Worm (Caenorhabditis elegans) whole organism, mixed stage, embryonic: Measurements from ENCODE around the gene gmap-3.
A peak's percentile ranks its signal among the peaks of the same experiment; 100 is the strongest.

ENCODE experiments used
- M03D4.4 ChIP-seq: sonication (generic microtip); optimal IDR thresholded peaks from 2 replicates; lab custom pipeline; 2017; ENCODE audit warnings: mild to moderate bottlenecking, missing genetic modification characterization, missing compliant biosample characterization
- bed-3 ChIP-seq: fragments of 200-800 bp; sonication (Bioruptor generic); optimal IDR thresholded peaks from 3 replicates; lab custom pipeline; 2018; ENCODE audit warnings: mild to moderate bottlenecking, missing genetic modification characterization, moderate library complexity, missing compliant biosample characterization
- blmp-1 ChIP-seq: fragments of 150-350 bp; optimal IDR thresholded peaks from 2 replicates; lab custom pipeline; 2014; ENCODE audit warnings: missing biosample characterization, missing genetic modification characterization
- ceh-39 ChIP-seq: fragments of 150-350 bp; optimal IDR thresholded peaks from 2 replicates; lab custom pipeline; 2014; ENCODE audit warnings: missing biosample characterization, missing genetic modification characterization
- ceh-43 ChIP-seq: fragments of 200-800 bp; sonication (Bioruptor generic); optimal IDR thresholded peaks from 2 replicates; lab custom pipeline; 2018; ENCODE audit warnings: mild to moderate bottlenecking, missing genetic modification characterization, moderate library complexity, missing compliant biosample characterization
- ces-1 ChIP-seq: fragments of 150-350 bp; optimal IDR thresholded peaks from 2 replicates; lab custom pipeline; 2014; ENCODE audit warnings: missing biosample characterization, missing genetic modification reagents, missing genetic modification characterization
- cnd-1 ChIP-seq: fragments of 200-800 bp; sonication (Bioruptor generic); optimal IDR thresholded peaks from 2 replicates; lab custom pipeline; 2018; ENCODE audit warnings: mild to moderate bottlenecking, missing genetic modification characterization, missing compliant biosample characterization
- drap-1 ChIP-seq: fragments of 200-800 bp; sonication (Bioruptor generic); optimal IDR thresholded peaks from 3 replicates; lab custom pipeline; 2018; ENCODE audit warnings: mild to moderate bottlenecking, missing genetic modification characterization, missing compliant biosample characterization
- elt-1 ChIP-seq: sonication (generic microtip); optimal IDR thresholded peaks from 2 replicates; lab custom pipeline; 2017; ENCODE audit warnings: missing genetic modification characterization, mild to moderate bottlenecking, missing compliant biosample characterization, antibody characterized with exemption, moderate library complexity, borderline replicate concordance; ENCODE audit not compliant: insufficient read depth
- elt-3 ChIP-seq: fragments of 150-350 bp; optimal IDR thresholded peaks from 2 replicates; lab custom pipeline; 2014; ENCODE audit warnings: missing biosample characterization, missing genetic modification characterization
- flh-1 ChIP-seq: fragments of 200-800 bp; sonication (Bioruptor generic); optimal IDR thresholded peaks from 2 replicates; lab custom pipeline; 2018; ENCODE audit warnings: mild to moderate bottlenecking, missing genetic modification characterization, moderate library complexity, missing compliant biosample characterization
- ham-2 ChIP-seq: fragments of 200-800 bp; sonication (Bioruptor generic); optimal IDR thresholded peaks from 2 replicates; lab custom pipeline; 2018; ENCODE audit warnings: mild to moderate bottlenecking, missing genetic modification characterization, missing compliant biosample characterization
- hlh-1 ChIP-seq: fragments of 150-350 bp; optimal IDR thresholded peaks from 2 replicates; lab custom pipeline; 2014; ENCODE audit warnings: missing biosample characterization, missing genetic modification reagents, missing genetic modification characterization
- lin-13 ChIP-seq: fragments of 150-350 bp; optimal IDR thresholded peaks from 2 replicates; lab custom pipeline; 2014; ENCODE audit warnings: missing biosample characterization, missing genetic modification characterization
- lin-32 ChIP-seq: fragments of 200-800 bp; sonication (Bioruptor generic); optimal IDR thresholded peaks from 2 replicates; lab custom pipeline; 2018; ENCODE audit warnings: mild to moderate bottlenecking, missing genetic modification characterization, missing compliant biosample characterization
- lsy-2 ChIP-seq: fragments of 150-350 bp; optimal IDR thresholded peaks from 2 replicates; lab custom pipeline; 2014; ENCODE audit warnings: missing biosample characterization, missing genetic modification characterization
- mab-5 ChIP-seq: fragments of 150-350 bp; optimal IDR thresholded peaks from 2 replicates; lab custom pipeline; 2014; ENCODE audit warnings: missing biosample characterization, missing genetic modification characterization
- mep-1 ChIP-seq: fragments of 150-350 bp; optimal IDR thresholded peaks from 2 replicates; lab custom pipeline; 2017; ENCODE audit warnings: missing biosample characterization, missing genetic modification reagents, missing genetic modification characterization, inconsistent platforms
- mls-2 ChIP-seq: sonication (generic microtip); optimal IDR thresholded peaks from 2 replicates; lab custom pipeline; 2016; ENCODE audit warnings: mild to moderate bottlenecking, missing genetic modification characterization, moderate library complexity, missing compliant biosample characterization
- nhr-12 ChIP-seq: fragments of 150-350 bp; optimal IDR thresholded peaks from 2 replicates; lab custom pipeline; 2014; ENCODE audit warnings: missing biosample characterization, missing genetic modification characterization
- nhr-2 ChIP-seq: fragments of 150-350 bp; optimal IDR thresholded peaks from 2 replicates; lab custom pipeline; 2014; ENCODE audit warnings: missing biosample characterization, missing genetic modification characterization
- nhr-28 ChIP-seq: fragments of 150-350 bp; optimal IDR thresholded peaks from 2 replicates; lab custom pipeline; 2014; ENCODE audit warnings: missing biosample characterization, missing genetic modification characterization
- nhr-76 ChIP-seq: sonication (generic microtip); optimal IDR thresholded peaks from 2 replicates; lab custom pipeline; 2017; ENCODE audit warnings: missing biosample characterization, missing genetic modification characterization
- pha-4 ChIP-seq: fragments of 150-350 bp; optimal IDR thresholded peaks from 2 replicates; lab custom pipeline; 2018; ENCODE audit warnings: missing biosample characterization, missing genetic modification reagents, missing genetic modification characterization
- sem-2 ChIP-seq: fragments of 200-800 bp; sonication (Bioruptor generic); optimal IDR thresholded peaks from 2 replicates; lab custom pipeline; 2018; ENCODE audit warnings: mild to moderate bottlenecking, missing genetic modification characterization, missing compliant biosample characterization
- snpc-4 ChIP-seq: fragments of 150-350 bp; optimal IDR thresholded peaks from 2 replicates; lab custom pipeline; 2014; ENCODE audit warnings: missing biosample characterization, missing genetic modification characterization
- tbx-8 ChIP-seq: fragments of 200-800 bp; sonication (Bioruptor generic); optimal IDR thresholded peaks from 2 replicates; lab custom pipeline; 2018; ENCODE audit warnings: mild to moderate bottlenecking, missing genetic modification characterization, moderate library complexity, missing compliant biosample characterization
- unc-62 ChIP-seq: fragments of 150-350 bp; optimal IDR thresholded peaks from 2 replicates; lab custom pipeline; 2014; ENCODE audit warnings: missing biosample characterization, missing genetic modification reagents, missing genetic modification characterization
- zip-8 ChIP-seq: fragments of 150-350 bp; optimal IDR thresholded peaks from 2 replicates; lab custom pipeline; 2014; ENCODE audit warnings: missing biosample characterization, missing genetic modification characterization
- ztf-11 ChIP-seq: fragments of 150-350 bp; optimal IDR thresholded peaks from 2 replicates; lab custom pipeline; 2014; ENCODE audit warnings: missing biosample characterization, missing genetic modification characterization

Gene gmap-3

ce11 chrX:12935694-12936093, 5.1 kb downstream of the gmap-3 start:
- no peak for TF ChIP-seq cnd-1
- peak; percentile 89 for TF ChIP-seq unc-62 (GFP tag; lab: Kevin White, UChicago)
- TF ChIP-seq elt-1 (tag; lab: Kevin White, UChicago) = peak; percentile 96

DNA sequence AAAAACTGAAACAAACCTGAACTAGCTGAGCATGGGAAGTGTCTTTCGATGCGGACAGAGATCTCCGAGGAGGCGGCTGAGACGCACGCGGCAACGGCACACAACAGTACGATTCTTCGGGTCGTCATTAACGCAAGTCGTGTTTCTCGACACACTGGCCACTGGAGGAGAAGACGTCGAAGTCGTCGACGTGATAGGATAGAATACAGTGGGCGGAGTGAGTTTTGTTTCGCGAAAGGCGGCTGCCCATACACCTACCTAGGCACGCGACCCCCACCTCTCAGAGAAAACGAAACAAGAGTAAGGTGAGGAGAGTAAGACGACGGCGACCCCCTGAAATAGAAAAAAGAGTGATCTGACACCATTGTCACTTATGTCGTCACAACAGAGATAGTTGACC, 6.0 kb downstream of the gmap-3 start, which contains the start of gene gmap-1:
Gene gmap-1 (minus strand): TSS at position 211 of the 400 bp plus-strand sequence.
- TF ChIP-seq lin-32 (GFP tag; lab: Kevin White, UChicago) (no peak), ztf-11 (tag; lab: Kevin White, UChicago) (no peak), mep-1 (tag; lab: Kevin White, UChicago) (no peak), nhr-2 (tag; lab: Kevin White, UChicago) (no peak), lin-13 (no peak), lsy-2 (tag; lab: Kevin White, UChicago) (no peak), mls-2 (no peak), ces-1 (no peak), elt-3 (no peak), M03D4.4 (tag; lab: Kevin White, UChicago) (no peak), nhr-12 (tag; lab: Kevin White, UChicago) (no peak), ceh-43 (no peak), ham-2 (GFP tag; lab: Kevin White, UChicago) (no peak), elt-1 (tag; lab: Kevin White, UChicago) (no peak), drap-1 (GFP tag; lab: Kevin White, UChicago) (no peak)

DNA sequence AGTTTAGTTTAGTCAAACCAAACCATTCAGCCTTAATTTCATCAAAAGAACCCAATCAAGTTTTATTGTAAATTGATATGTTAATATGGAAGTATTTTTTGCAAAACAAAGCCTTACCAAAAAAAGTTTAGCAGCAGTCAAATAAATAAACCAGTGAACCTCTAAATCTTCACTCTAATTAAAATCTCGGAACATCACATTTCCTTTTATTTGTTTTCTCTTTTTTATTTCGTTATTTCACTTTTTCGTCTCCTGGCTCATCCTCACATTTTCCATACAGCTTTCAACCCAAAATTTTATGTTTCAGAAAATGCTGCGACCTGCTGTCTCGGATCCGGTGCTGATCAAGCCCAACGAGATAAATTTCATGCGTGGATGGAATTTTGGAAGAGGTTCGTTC, 10.8 kb downstream of the gmap-3 start, which contains the start of gene C34E7.3:
Gene C34E7.3 (plus strand): TSS at position 301 of the 400 bp plus-strand sequence.
- no peak for TF ChIP-seq mep-1 (tag; lab: Kevin White, UChicago)
- TF ChIP-seq, all 35 proteins: peak for 0

- no peak for TF ChIP-seq cnd-1
- TF ChIP-seq ham-2 (GFP tag; lab: Kevin White, UChicago) = no peak
- no peak for TF ChIP-seq zip-8 (tag; lab: Kevin White, UChicago)
- no peak for TF ChIP-seq hlh-1 (tag; lab: Kevin White, UChicago)
- TF ChIP-seq nhr-28 (tag; lab: Kevin White, UChicago) = no peak
- no peak for TF ChIP-seq snpc-4 (tag; lab: Kevin White, UChicago)
- no peak for TF ChIP-seq M03D4.4 (tag; lab: Kevin White, UChicago)
- no peak for TF ChIP-seq lin-13
- TF ChIP-seq lsy-2 (tag; lab: Kevin White, UChicago) = no peak
- no peak for TF ChIP-seq lin-32 (GFP tag; lab: Kevin White, UChicago)
- TF ChIP-seq drap-1 (GFP tag; lab: Kevin White, UChicago) = no peak
- no peak for TF ChIP-seq elt-1 (tag; lab: Kevin White, UChicago)
- no peak for TF ChIP-seq mab-5
- no peak for TF ChIP-seq pha-4
- no peak for TF ChIP-seq flh-1 (GFP tag; lab: Kevin White, UChicago)
- no peak for TF ChIP-seq tbx-8 (GFP tag; lab: Kevin White, UChicago)
- no peak for TF ChIP-seq ces-1
- no peak for TF ChIP-seq sem-2 (GFP tag; lab: Kevin White, UChicago)
- TF ChIP-seq nhr-12 (tag; lab: Kevin White, UChicago) = no peak
- no peak for TF ChIP-seq nhr-76 (tag; lab: Kevin White, UChicago)
These were observed 12.0 kb downstream of the gmap-3 start for ce11 chrX:12928753-12929152.

- TF ChIP-seq nhr-2 (tag; lab: Kevin White, UChicago) = no peak
- TF ChIP-seq elt-3 = no peak
- TF ChIP-seq lin-13 = no peak
- TF ChIP-seq snpc-4 (tag; lab: Kevin White, UChicago) = no peak
- no peak for TF ChIP-seq lin-32 (GFP tag; lab: Kevin White, UChicago)
- no peak for TF ChIP-seq blmp-1 (tag; lab: Kevin White, UChicago)
- no peak for TF ChIP-seq tbx-8 (GFP tag; lab: Kevin White, UChicago)
- no peak for TF ChIP-seq nhr-28 (tag; lab: Kevin White, UChicago)
- no peak for TF ChIP-seq zip-8 (tag; lab: Kevin White, UChicago)
- TF ChIP-seq bed-3 (GFP tag; lab: Kevin White, UChicago) = no peak
- TF ChIP-seq ceh-39 = no peak
- no peak for TF ChIP-seq elt-1 (tag; lab: Kevin White, UChicago)
- no peak for TF ChIP-seq flh-1 (GFP tag; lab: Kevin White, UChicago)
- TF ChIP-seq unc-62 (GFP tag; lab: Kevin White, UChicago) = no peak
- no peak for TF ChIP-seq drap-1 (GFP tag; lab: Kevin White, UChicago)
- TF ChIP-seq pha-4 = no peak
These were observed 13.8 kb downstream of the gmap-3 start for ce11 chrX:12926998-12927397.
